Fruit fly (Drosophila melanogaster): ENCODE data around the gene Sema1a.
A peak's percentile ranks its signal among the peaks of the same experiment; 100 is the strongest.

Sema1a gene

DNA sequence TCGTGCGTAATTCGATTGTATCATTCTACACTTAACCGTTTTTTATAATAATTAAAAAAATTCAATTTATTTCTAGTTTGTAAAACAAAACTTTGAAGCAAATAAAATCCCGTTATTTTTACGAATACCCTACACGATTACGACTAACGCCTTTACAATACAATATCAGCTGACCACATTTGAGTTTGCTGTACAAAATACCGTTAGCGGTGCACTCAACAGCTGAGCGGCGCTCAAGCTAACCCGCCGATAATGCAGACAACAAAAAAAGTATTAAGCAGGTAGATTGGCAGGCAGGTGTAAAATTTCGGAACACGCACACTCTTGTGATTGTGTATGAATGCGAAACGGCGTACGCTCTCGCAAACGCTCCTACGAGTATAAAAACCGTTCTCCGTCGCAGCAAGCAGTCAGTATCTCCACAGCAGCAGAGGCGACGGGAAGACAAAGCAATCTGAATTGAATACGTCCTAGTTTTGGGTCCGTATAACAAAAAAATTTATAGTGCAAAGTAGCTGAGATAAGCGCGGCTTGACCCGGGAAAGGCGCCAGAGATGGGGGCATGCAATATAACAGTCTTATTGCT lies 20.1 kb upstream of the Sema1a start, which contains the start of gene Acer (continued):
- peak; percentile 42; the same call in 2 of the 3 replicates for TF ChIP-seq Opbp (GFP tag; IDR thresholded peaks at IDR 0.05; ENCODE audit: partially characterized antibody)
- peak; percentile 30 for TF ChIP-seq CG13624 (GFP tag; optimal IDR thresholded peaks at IDR 0.05)
- no peak for TF ChIP-seq pita (GFP tag; optimal IDR thresholded peaks at IDR 0.05)
- no peak for TF ChIP-seq dmrt99B (tag; optimal IDR thresholded peaks at IDR 0.05)
- TF ChIP-seq ranshi (GFP tag; IDR thresholded peaks at IDR 0.05) = no peak
- TF ChIP-seq fd102C (GFP tag; optimal IDR thresholded peaks at IDR 0.05) = no peak
- no peak for TF ChIP-seq slp2 (GFP tag; optimal IDR thresholded peaks at IDR 0.05)
- TF ChIP-seq Myb (GFP tag; optimal IDR thresholded peaks at IDR 0.05) = peak; percentile 37
- TF ChIP-seq CG17385 (GFP tag; optimal IDR thresholded peaks at IDR 0.05) = peak; percentile 5
- TF ChIP-seq eve (GFP tag; optimal IDR thresholded peaks at IDR 0.05) = no peak
- TF ChIP-seq H2.0 (GFP tag; IDR thresholded peaks at IDR 0.05) = 0 out of 2 replicates have a peak, but pooled peaks have one; percentile 17
- no peak for TF ChIP-seq CG32767 (GFP tag; IDR thresholded peaks at IDR 0.05)
- no peak for TF ChIP-seq Sry-δ (GFP tag; optimal IDR thresholded peaks at IDR 0.05)
- no peak for TF ChIP-seq Antp (GFP tag; optimal IDR thresholded peaks at IDR 0.05)
- TF ChIP-seq Stat92E (GFP tag; optimal IDR thresholded peaks at IDR 0.05) = peak in 1 of 3 experiments; percentile 26
- no peak for TF ChIP-seq pnt (GFP tag; optimal IDR thresholded peaks at IDR 0.05)
- TF ChIP-seq CG6175 (GFP tag; IDR thresholded peaks at IDR 0.05) = no peak
- peak; percentile 24 for TF ChIP-seq pzg (GFP tag; optimal IDR thresholded peaks at IDR 0.05)

DNA sequence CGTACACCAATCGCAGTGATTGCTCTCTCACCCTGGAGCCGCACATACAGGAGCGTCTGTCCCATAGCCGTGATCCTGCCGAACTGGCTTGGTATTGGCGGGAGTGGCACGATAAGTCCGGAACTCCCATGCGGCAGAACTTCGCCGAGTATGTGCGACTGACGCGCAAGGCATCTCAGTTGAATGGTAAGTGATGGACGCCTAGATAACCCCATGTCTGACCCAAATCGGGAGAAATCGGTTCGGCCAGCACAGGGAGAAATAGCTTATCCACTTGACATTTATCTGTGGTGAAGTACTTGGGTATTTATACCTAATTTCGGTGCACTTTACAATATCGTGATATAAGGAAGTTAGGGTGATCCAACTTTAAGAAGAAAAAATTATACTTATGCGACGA lies 19.2 kb upstream of the Sema1a start:
- TF ChIP-seq dimm (GFP tag; IDR thresholded peaks at IDR 0.05) (no peak), zfh1 (GFP tag; IDR thresholded peaks at IDR 0.05) (0 out of 3 replicates have a peak, but pooled peaks have one; percentile 7), CG2199 (GFP tag; IDR thresholded peaks at IDR 0.05) (0 out of 3 replicates have a peak, but pooled peaks have one; percentile 51), CG17186 (GFP tag; optimal IDR thresholded peaks at IDR 0.05) (no peak), CG14667 (GFP tag; IDR thresholded peaks at IDR 0.05) (no peak), MBD-R2 (GFP tag; IDR thresholded peaks at IDR 0.05) (0 out of 2 replicates have a peak, but pooled peaks have one; percentile 8), odd (GFP tag; optimal IDR thresholded peaks at IDR 0.05) (no peak), Adf1 (GFP tag; IDR thresholded peaks at IDR 0.05) (no peak), Med (GFP tag) (peak; percentile 14), fd96Cb (tag; optimal IDR thresholded peaks at IDR 0.05) (no peak)

DNA sequence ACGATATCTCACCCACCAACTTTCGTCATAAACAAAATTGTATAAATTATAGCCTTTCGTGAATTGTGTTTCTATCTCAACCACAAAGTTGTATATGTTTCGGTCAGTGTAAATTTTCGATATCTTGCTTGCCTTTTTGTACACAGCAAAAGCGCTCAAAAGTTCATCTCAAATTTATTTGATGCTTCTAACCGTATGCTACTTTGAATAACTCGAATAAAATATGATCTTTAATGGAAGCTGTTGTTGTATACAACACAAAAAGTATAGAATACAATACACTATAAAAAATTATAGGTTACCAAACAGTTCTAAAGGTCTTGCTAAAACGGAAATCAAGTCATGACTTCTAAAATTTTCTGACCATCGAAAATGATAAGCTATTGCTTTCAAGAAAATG lies 16.9 kb upstream of the Sema1a start:
- peak in 1 of 2 experiments; percentile 71 for TF ChIP-seq Pdp1 (GFP tag; optimal IDR thresholded peaks at IDR 0.05)
- TF ChIP-seq CG7987 (GFP tag; optimal IDR thresholded peaks at IDR 0.05) = no peak
- peak; percentile 2 for TF ChIP-seq zf30C (GFP tag; optimal IDR thresholded peaks at IDR 0.05)
- peak; percentile 61 for TF ChIP-seq Ets65A (GFP tag)

DNA sequence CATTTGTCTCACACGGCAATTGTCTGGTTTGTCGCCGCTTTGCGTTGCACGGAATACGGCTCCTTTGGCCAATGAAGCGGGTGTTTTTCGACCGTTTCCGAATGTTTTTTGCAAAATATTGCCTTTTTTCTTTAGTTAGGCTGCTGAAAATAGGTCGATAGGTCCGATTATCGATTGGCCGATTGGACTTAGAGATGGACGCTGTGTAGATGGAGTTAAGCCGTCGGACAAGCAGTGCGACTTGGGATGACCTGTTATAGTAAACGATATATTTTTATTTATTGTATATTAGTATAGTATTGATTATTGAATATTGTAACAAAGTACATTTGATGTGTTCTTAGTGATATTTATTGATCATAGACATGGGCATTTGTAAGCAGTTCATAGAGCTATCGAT lies 13.6 kb upstream of the Sema1a start, which contains the start of the genes lmgA and lmgB:
TSS of gene lmgA (minus strand) at position 301 of the 400 bp plus-strand sequence.
TSS of gene lmgB (minus strand) at position 301 of the 400 bp plus-strand sequence.
- TF ChIP-seq Nf-YC (tag; optimal IDR thresholded peaks at IDR 0.05) (no peak), CG7556 (GFP tag; optimal IDR thresholded peaks at IDR 0.05) (no peak), BEAF-32 (GFP tag; optimal IDR thresholded peaks at IDR 0.05) (peak; percentile 87), dan (GFP tag; IDR thresholded peaks at IDR 0.05) (no peak), CG9215 (GFP tag; IDR thresholded peaks at IDR 0.05) (no peak), Stat92E (GFP tag; optimal IDR thresholded peaks at IDR 0.05) (peak in 1 of 3 experiments; percentile 52), Sry-δ (GFP tag; optimal IDR thresholded peaks at IDR 0.05) (peak; percentile 89), Hmr (GFP tag; optimal IDR thresholded peaks at IDR 0.05) (peak; percentile 32), Six4 (GFP tag; optimal IDR thresholded peaks at IDR 0.05) (peak; percentile 14), Side (GFP tag; optimal IDR thresholded peaks at IDR 0.05) (no peak), bab2 (GFP tag; optimal IDR thresholded peaks at IDR 0.05) (no peak), pros (GFP tag; optimal IDR thresholded peaks at IDR 0.05) (no peak), BtbVII (GFP tag; optimal IDR thresholded peaks at IDR 0.05) (no peak), unpg (GFP tag; optimal IDR thresholded peaks at IDR 0.05) (peak; percentile 12), H2.0 (GFP tag; IDR thresholded peaks at IDR 0.05) (peak; percentile 33; the same call in 1 of the 2 replicates), Dfd (GFP tag; optimal IDR thresholded peaks at IDR 0.05) (peak in 1 of 2 experiments; percentile 4), CG34376 (GFP tag; optimal IDR thresholded peaks at IDR 0.05) (no peak), so (GFP tag; IDR thresholded peaks at IDR 0.05) (no peak)

Data from whole organism, embryonic.